Worm (Caenorhabditis elegans): ENCODE data around the gene str-148.

ce11 chrII:1063926-1064325 lies 18.1 kb downstream of the str-148 start:
- TF ChIP-seq R02D3.7 (tag; optimal IDR thresholded peaks at IDR 0.05) (no peak), nfya-1 (tag; optimal IDR thresholded peaks at IDR 0.05; ENCODE audit: insufficient read depth) (no peak)

Measured in whole organism, L3 larva.